Fruit fly (Drosophila melanogaster): Measurements from ENCODE around the gene mbf1.

DNA sequence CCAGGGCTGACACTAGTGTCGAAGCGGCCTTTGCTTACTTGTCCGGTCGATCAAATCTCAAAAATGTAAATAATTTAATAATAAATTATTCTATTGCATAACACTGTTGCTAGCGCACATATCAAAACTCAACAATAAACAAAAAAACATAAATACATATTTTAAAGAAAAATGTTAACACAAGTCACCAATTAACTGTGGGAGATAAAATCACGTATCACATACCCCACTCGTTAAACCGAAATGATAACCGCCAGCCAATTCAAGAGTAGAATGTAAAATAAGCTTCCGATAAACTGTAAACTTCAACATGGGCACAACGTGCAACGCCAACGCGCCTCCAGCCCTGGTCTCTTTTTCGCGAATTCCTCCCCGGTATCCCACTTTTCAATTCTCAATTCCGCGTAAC is 28.5 kb downstream of the mbf1 start, which contains the start of gene Arts:
- TF ChIP-seq CG8478 (optimal IDR thresholded peaks at IDR 0.05) (no peak), CTCF (optimal IDR thresholded peaks at IDR 0.05) (no peak)
